Worm (Caenorhabditis elegans) whole organism, early embryonic: Measurements from ENCODE around the gene bath-37.

Experiments
- B0310.2 ChIP-seq: sonication (generic microtip); optimal IDR thresholded peaks from 2 replicates; lab custom pipeline; 2016; ENCODE audit warnings: mild to moderate bottlenecking, missing genetic modification characterization, missing compliant biosample characterization
- F13C5.2 ChIP-seq: sonication (generic microtip); optimal IDR thresholded peaks from 2 replicates; lab custom pipeline; 2017; ENCODE audit warnings: mild to moderate bottlenecking, missing genetic modification characterization, inconsistent platforms, missing compliant biosample characterization
- aly-1 ChIP-seq: sonication (generic microtip); optimal IDR thresholded peaks from 2 replicates; lab custom pipeline; 2016; ENCODE audit warnings: missing genetic modification characterization, missing compliant biosample characterization
- scrt-1 ChIP-seq: fragments of 200-800 bp; sonication (Bioruptor generic); IDR thresholded peaks from 2 replicates; pipeline ENCODE4 v1.3.6; 2022; ENCODE audit warnings: missing genetic modification characterization, missing compliant biosample characterization

ce11 chrIV:12114498-12114897, 45.8 kb downstream of the bath-37 start:
- TF ChIP-seq F13C5.2 (tag; lab: Kevin White, UChicago): no peak
- no peak for TF ChIP-seq aly-1 (tag; lab: Kevin White, UChicago)
- no peak for TF ChIP-seq scrt-1 (GFP tag; lab: Robert Waterston, UW)
- no peak for TF ChIP-seq B0310.2 (tag; lab: Kevin White, UChicago)
